Comparison of ENCODE assay signal across 2 fruit fly cellular contexts in genomic region chr2L:14574852-14575251, dm6.
TF ChIP-seq lines count a peak whose summit lies in the region.

No protein-coding gene starts in this region.

TF ChIP-seq in whole organism, embryonic, 481 proteins besides CTCF, POLR2A, EP300 and RAD21 (continued from another document):
- peak; percentile 11 for TF ChIP-seq CG11504 (tag; optimal IDR thresholded peaks at IDR 0.05; lab: Kevin White, UChicago)
- TF ChIP-seq chif (GFP tag; optimal IDR thresholded peaks at IDR 0.05; lab: Kevin White, UChicago), result no peak
- TF ChIP-seq NC2β (GFP tag; optimal IDR thresholded peaks at IDR 0.05; lab: Kevin White, UChicago), result no peak
- peak; percentile 44 for TF ChIP-seq Med (GFP tag; lab: Kevin White, UChicago)
- TF ChIP-seq BtbVII (GFP tag; optimal IDR thresholded peaks at IDR 0.05; lab: Kevin White, UChicago), result no peak
- TF ChIP-seq CG6813 (GFP tag; optimal IDR thresholded peaks at IDR 0.05; lab: Kevin White, UChicago), result no peak
- TF ChIP-seq Awh (GFP tag; IDR thresholded peaks at IDR 0.05; lab: Robert Waterston, UW), result 0 out of 2 replicates have a peak, but pooled peaks have one; percentile 29

TF ChIP-seq in whole organism, prepupa, 60 proteins besides CTCF, POLR2A, EP300 and RAD21 (continued from another document):
- TF ChIP-seq Ets21C (GFP tag; optimal IDR thresholded peaks at IDR 0.05; lab: Kevin White, UChicago), result no peak
- peak; percentile 39 for TF ChIP-seq achi (GFP tag; optimal IDR thresholded peaks at IDR 0.05; lab: Kevin White, UChicago)
- TF ChIP-seq CG34406 (GFP tag; optimal IDR thresholded peaks at IDR 0.05; lab: Kevin White, UChicago), result no peak
- no peak for TF ChIP-seq Eip93F (GFP tag; optimal IDR thresholded peaks at IDR 0.05; lab: Kevin White, UChicago)
- no peak for TF ChIP-seq CG11762 (GFP tag; optimal IDR thresholded peaks at IDR 0.05; lab: Kevin White, UChicago; ENCODE audit: insufficient read depth)
- TF ChIP-seq cyc (GFP tag; optimal IDR thresholded peaks at IDR 0.05; lab: Kevin White, UChicago), result no peak
- no peak for TF ChIP-seq net (GFP tag; optimal IDR thresholded peaks at IDR 0.05; lab: Kevin White, UChicago)
- no peak for TF ChIP-seq Blimp-1 (GFP tag; optimal IDR thresholded peaks at IDR 0.05; lab: Kevin White, UChicago)
- peak; percentile 21 for TF ChIP-seq CG6792 (GFP tag; optimal IDR thresholded peaks at IDR 0.05; lab: Kevin White, UChicago)
- no peak for TF ChIP-seq CG7368 (GFP tag; optimal IDR thresholded peaks at IDR 0.05; lab: Kevin White, UChicago)
- peak; percentile 27 for TF ChIP-seq Met (GFP tag; optimal IDR thresholded peaks at IDR 0.05; lab: Kevin White, UChicago)
- peak; percentile 87 for TF ChIP-seq Eip78C (GFP tag; lab: Kevin White, UChicago)
- TF ChIP-seq fkh (GFP tag; optimal IDR thresholded peaks at IDR 0.05; lab: Kevin White, UChicago), result no peak
- peak in 1 of 2 experiments; percentile 4 for TF ChIP-seq ss (GFP tag; optimal IDR thresholded peaks at IDR 0.05; lab: Kevin White, UChicago)
- peak; percentile 34 for TF ChIP-seq spab (GFP tag; optimal IDR thresholded peaks at IDR 0.05; lab: Kevin White, UChicago)
- TF ChIP-seq CG8632 (GFP tag; optimal IDR thresholded peaks at IDR 0.05; lab: Kevin White, UChicago), result peak; percentile 0
- TF ChIP-seq CG8119 (GFP tag; IDR thresholded peaks at IDR 0.05; lab: Robert Waterston, UW), result peak; percentile 44; the same call in 1 of the 3 replicates
- no peak for TF ChIP-seq CG6276 (GFP tag; optimal IDR thresholded peaks at IDR 0.05; lab: Kevin White, UChicago)
- peak; percentile 25 for TF ChIP-seq Smox (GFP tag; optimal IDR thresholded peaks at IDR 0.05; lab: Kevin White, UChicago)
- TF ChIP-seq CG11902 (GFP tag; optimal IDR thresholded peaks at IDR 0.05; lab: Kevin White, UChicago), result no peak
- no peak for TF ChIP-seq CG6163 (GFP tag; IDR thresholded peaks at IDR 0.05; lab: Robert Waterston, UW)
- peak; percentile 16 for TF ChIP-seq esn (GFP tag; optimal IDR thresholded peaks at IDR 0.05; lab: Kevin White, UChicago)
- TF ChIP-seq CG16779 (tag; optimal IDR thresholded peaks at IDR 0.05; lab: Kevin White, UChicago), result no peak
- TF ChIP-seq CG3919 (GFP tag; optimal IDR thresholded peaks at IDR 0.05; lab: Kevin White, UChicago), result peak; percentile 50
- TF ChIP-seq fd85E (GFP tag; optimal IDR thresholded peaks at IDR 0.05; lab: Kevin White, UChicago), result no peak
- peak; percentile 36 for TF ChIP-seq Lpt (GFP tag; optimal IDR thresholded peaks at IDR 0.05; lab: Kevin White, UChicago)
- TF ChIP-seq svp (GFP tag; lab: Kevin White, UChicago), result peak; percentile 44
- TF ChIP-seq CG10631 (GFP tag; optimal IDR thresholded peaks at IDR 0.05; lab: Kevin White, UChicago), result peak; percentile 19
- peak; percentile 38 for TF ChIP-seq pdm3 (GFP tag; optimal IDR thresholded peaks at IDR 0.05; lab: Kevin White, UChicago)
- no peak for TF ChIP-seq dac (GFP tag; optimal IDR thresholded peaks at IDR 0.05; lab: Kevin White, UChicago)
- peak; percentile 36 for TF ChIP-seq Sox14 (GFP tag; optimal IDR thresholded peaks at IDR 0.05; lab: Kevin White, UChicago)
- no peak for TF ChIP-seq Sox15 (GFP tag; optimal IDR thresholded peaks at IDR 0.05; lab: Kevin White, UChicago)
- no peak for TF ChIP-seq CG31627 (GFP tag; optimal IDR thresholded peaks at IDR 0.05; lab: Kevin White, UChicago)
- no peak for TF ChIP-seq salr (GFP tag; optimal IDR thresholded peaks at IDR 0.05; lab: Kevin White, UChicago)
- peak; percentile 7 for TF ChIP-seq Sox102F (GFP tag; optimal IDR thresholded peaks at IDR 0.05; lab: Kevin White, UChicago)
- no peak for TF ChIP-seq lz (GFP tag; optimal IDR thresholded peaks at IDR 0.05; lab: Kevin White, UChicago)
